Fruit fly (Drosophila melanogaster) whole organism, embryonic: ENCODE results near the gene CG5254.

ENCODE experiments used
- Abd-B ChIP-seq: fragments of 200-800 bp; sonication (Bioruptor generic); optimal IDR thresholded peaks from 2 replicates; lab custom pipeline; 2018; ENCODE audit warnings: missing biosample characterization, mild to moderate bottlenecking, missing genetic modification characterization, moderate library complexity
- Asciz ChIP-seq: fragments of 200-800 bp; sonication (Bioruptor generic); optimal IDR thresholded peaks from 2 replicates; lab custom pipeline; 2017; ENCODE audit warnings: missing biosample characterization, mild to moderate bottlenecking, missing genetic modification characterization, missing genetic modification reagents
- B-H2 ChIP-seq: fragments of 200-800 bp; sonication (Bioruptor generic); optimal IDR thresholded peaks from 2 replicates; lab custom pipeline; 2018; ENCODE audit warnings: missing biosample characterization, mild to moderate bottlenecking, missing genetic modification characterization
- BtbVII ChIP-seq: fragments of 200-800 bp; sonication (Bioruptor generic); optimal IDR thresholded peaks from 3 replicates; lab custom pipeline; 2017; ENCODE audit warnings: missing biosample characterization, mild to moderate bottlenecking, missing genetic modification characterization
- CG1233 ChIP-seq: fragments of 200-800 bp; sonication (Bioruptor generic); optimal IDR thresholded peaks from 4 replicates; lab custom pipeline; 2018; ENCODE audit warnings: missing biosample characterization, mild to moderate bottlenecking, missing genetic modification characterization
- CG13624 ChIP-seq: fragments of 200-800 bp; sonication (Bioruptor generic); optimal IDR thresholded peaks from 2 replicates; lab custom pipeline; 2016; ENCODE audit warnings: missing biosample characterization, missing genetic modification characterization
- CG14667 ChIP-seq: fragments of 200-800 bp; sonication (Bioruptor generic); IDR thresholded peaks from 2 replicates; pipeline ENCODE4 v1.3.6; 2022; ENCODE audit warnings: missing biosample characterization, missing genetic modification characterization
- CG15073 ChIP-seq: fragments of 200-800 bp; sonication (Bioruptor generic); optimal IDR thresholded peaks from 2 replicates; lab custom pipeline; 2016; ENCODE audit warnings: missing biosample characterization, missing genetic modification characterization
- CG1603 ChIP-seq: fragments of 200-800 bp; sonication (Bioruptor generic); optimal IDR thresholded peaks from 2 replicates; lab custom pipeline; 2019; ENCODE audit warnings: missing biosample characterization, mild to moderate bottlenecking, missing genetic modification characterization, moderate library complexity
- CG17359 ChIP-seq: fragments of 200-800 bp; sonication (Bioruptor generic); optimal IDR thresholded peaks from 3 replicates; lab custom pipeline; 2018; ENCODE audit warnings: missing biosample characterization, mild to moderate bottlenecking, missing genetic modification characterization, moderate library complexity
- CG1792 ChIP-seq: fragments of 200-800 bp; sonication (Bioruptor generic); optimal IDR thresholded peaks from 2 replicates; lab custom pipeline; 2016; ENCODE audit warnings: missing biosample characterization, missing genetic modification characterization
- CG18262 ChIP-seq: fragments of 200-800 bp; optimal IDR thresholded peaks from 3 replicates; lab custom pipeline; 2019; ENCODE audit warnings: missing biosample characterization, mild to moderate bottlenecking, missing genetic modification characterization, moderate library complexity
- CG18599 ChIP-seq: fragments of 200-800 bp; sonication (Bioruptor generic); optimal IDR thresholded peaks from 3 replicates; lab custom pipeline; 2017; ENCODE audit warnings: missing biosample characterization, missing genetic modification characterization, mild to moderate bottlenecking, moderate library complexity, missing genetic modification reagents
- CG2199 ChIP-seq: fragments of 200-800 bp; sonication (Bioruptor generic); IDR thresholded peaks from 3 replicates; pipeline ENCODE4 v1.3.6; 2022; ENCODE audit warnings: missing biosample characterization, missing genetic modification characterization
- CG31441 ChIP-seq: fragments of 200-800 bp; sonication (Bioruptor generic); IDR thresholded peaks from 2 replicates; pipeline ENCODE4 v1.3.6; 2022; ENCODE audit warnings: missing biosample characterization, missing genetic modification characterization
- CG3726 ChIP-seq: fragments of 200-800 bp; sonication (Bioruptor generic); IDR thresholded peaks from 3 replicates; pipeline ENCODE4, ENCODE4 v1.3.6; 2022; ENCODE audit warnings: missing biosample characterization, missing genetic modification characterization
- CG3838 ChIP-seq: fragments of 200-800 bp; sonication (Bioruptor generic); optimal IDR thresholded peaks from 3 replicates; lab custom pipeline; 2016; ENCODE audit warnings: missing biosample characterization, missing genetic modification characterization
- CG4360 ChIP-seq: fragments of 200-800 bp; sonication (Bioruptor generic); IDR thresholded peaks from 2 replicates; pipeline ENCODE4 v1.3.6; 2022; ENCODE audit warnings: missing biosample characterization, missing genetic modification characterization
- CG6654 ChIP-seq: fragments of 200-800 bp; sonication (Bioruptor generic); optimal IDR thresholded peaks from 2 replicates; lab custom pipeline; 2017; ENCODE audit warnings: missing biosample characterization, mild to moderate bottlenecking, missing genetic modification characterization
- CG8290 ChIP-seq, 3 experiments: fragments of 200-800 bp; sonication (Bioruptor generic); optimal IDR thresholded peaks; 2 replicates each; lab custom pipeline; 2016 to 2019; ENCODE audit warnings: missing biosample characterization in 3 of 3, missing genetic modification characterization in 3 of 3, mild to moderate bottlenecking in 2 of 3, moderate library complexity in 1 of 3
- CG8388 ChIP-seq: fragments of 200-800 bp; sonication (Bioruptor generic); optimal IDR thresholded peaks from 2 replicates; lab custom pipeline; 2019; ENCODE audit warnings: missing biosample characterization, mild to moderate bottlenecking, missing genetic modification characterization, moderate library complexity
- CG8924 ChIP-seq: fragments of 200-800 bp; optimal IDR thresholded peaks from 3 replicates; lab custom pipeline; 2019; ENCODE audit warnings: missing biosample characterization, mild to moderate bottlenecking, missing genetic modification characterization, moderate library complexity
- CG9609 ChIP-seq: fragments of 200-800 bp; sonication (Bioruptor generic); optimal IDR thresholded peaks from 3 replicates; lab custom pipeline; 2016; ENCODE audit warnings: missing biosample characterization, missing genetic modification characterization
- Camta ChIP-seq: fragments of 200-800 bp; sonication (Bioruptor generic); optimal IDR thresholded peaks from 2 replicates; lab custom pipeline; 2016; ENCODE audit warnings: missing biosample characterization, missing genetic modification characterization
- Dll ChIP-seq: fragments of 200-800 bp; sonication (Bioruptor generic); IDR thresholded peaks from 4 replicates; pipeline ENCODE4 v1.3.6; 2022; ENCODE audit warnings: missing biosample characterization, missing genetic modification characterization; ENCODE audit not compliant: partially characterized antibody
- Fer2 ChIP-seq: fragments of 200-800 bp; sonication (Bioruptor generic); optimal IDR thresholded peaks from 2 replicates; lab custom pipeline; 2018; ENCODE audit warnings: missing biosample characterization, mild to moderate bottlenecking, missing genetic modification characterization, moderate library complexity
- Hr51 ChIP-seq, 2 experiments: fragments of 200-800 bp; sonication (Bioruptor generic); optimal IDR thresholded peaks; 2 replicates in 1 of 2; 3 replicates in 1 of 2; lab custom pipeline; 2016 to 2018; ENCODE audit warnings: missing biosample characterization in 2 of 2, missing genetic modification characterization in 2 of 2, mild to moderate bottlenecking in 1 of 2, moderate library complexity in 1 of 2
- MBD-R2 ChIP-seq: fragments of 200-800 bp; sonication (Bioruptor generic); IDR thresholded peaks from 2 replicates; pipeline ENCODE4 v1.3.6; 2022; ENCODE audit warnings: missing biosample characterization, missing genetic modification characterization
- PHDP ChIP-seq: fragments of 200-800 bp; sonication (Bioruptor generic); optimal IDR thresholded peaks from 3 replicates; lab custom pipeline; 2018; ENCODE audit warnings: missing biosample characterization, mild to moderate bottlenecking, missing genetic modification characterization, moderate library complexity
- Ptx1 ChIP-seq: fragments of 200-800 bp; sonication (Bioruptor generic); IDR thresholded peaks from 2 replicates; pipeline ENCODE4 v1.3.6; 2022; ENCODE audit warnings: missing biosample characterization, missing genetic modification characterization
- bcd ChIP-seq: fragments of 200-800 bp; sonication (Bioruptor generic); optimal IDR thresholded peaks from 2 replicates; lab custom pipeline; 2017; ENCODE audit warnings: missing biosample characterization, mild to moderate bottlenecking, missing genetic modification characterization
- chm ChIP-seq: fragments of 200-800 bp; sonication (Bioruptor generic); IDR thresholded peaks from 2 replicates; pipeline ENCODE4 v1.3.6; 2022; ENCODE audit warnings: missing biosample characterization, missing genetic modification characterization
- corto ChIP-seq: fragments of 200-800 bp; sonication (Bioruptor generic); optimal IDR thresholded peaks from 2 replicates; lab custom pipeline; 2016; ENCODE audit warnings: missing biosample characterization, mild to moderate bottlenecking, missing genetic modification characterization, moderate library complexity
- croc ChIP-seq: fragments of 200-800 bp; sonication (Bioruptor generic); conservative IDR thresholded peaks from 3 replicates; pipeline ENCODE4 v1.3.6; 2022; ENCODE audit warnings: missing biosample characterization, missing genetic modification characterization
- danr ChIP-seq: fragments of 200-800 bp; sonication (Bioruptor generic); IDR thresholded peaks from 2 replicates; pipeline ENCODE4 v1.3.6; 2022; ENCODE audit warnings: missing biosample characterization, missing genetic modification characterization
- dmrt11E ChIP-seq: fragments of 200-800 bp; sonication (Bioruptor generic); optimal IDR thresholded peaks from 3 replicates; lab custom pipeline; 2018; ENCODE audit warnings: missing biosample characterization, mild to moderate bottlenecking, missing genetic modification characterization, moderate library complexity
- esg ChIP-seq: fragments of 200-800 bp; sonication (Bioruptor generic); conservative IDR thresholded peaks from 2 replicates; pipeline ENCODE4 v1.3.6; 2022; ENCODE audit warnings: missing biosample characterization, missing genetic modification characterization
- gsb-n ChIP-seq: fragments of 200-800 bp; sonication (Bioruptor generic); optimal IDR thresholded peaks from 3 replicates; lab custom pipeline; 2018; ENCODE audit warnings: missing biosample characterization, mild to moderate bottlenecking, missing genetic modification characterization
- inv ChIP-seq: fragments of 200-800 bp; sonication (Bioruptor generic); IDR thresholded peaks from 2 replicates; pipeline ENCODE4 v1.3.6; 2022; ENCODE audit warnings: missing biosample characterization, missing genetic modification characterization; ENCODE audit not compliant: partially characterized antibody
- odd ChIP-seq: fragments of 200-800 bp; sonication (Bioruptor generic); optimal IDR thresholded peaks from 2 replicates; lab custom pipeline; 2017; ENCODE audit warnings: missing biosample characterization, mild to moderate bottlenecking, missing genetic modification characterization
- org-1 ChIP-seq: fragments of 200-800 bp; sonication (Bioruptor generic); optimal IDR thresholded peaks from 2 replicates; lab custom pipeline; 2017; ENCODE audit warnings: missing biosample characterization, missing genetic modification characterization
- pb ChIP-seq: fragments of 200-800 bp; sonication (Bioruptor generic); optimal IDR thresholded peaks from 3 replicates; lab custom pipeline; 2016; ENCODE audit warnings: missing biosample characterization, missing genetic modification characterization
- peb ChIP-seq: fragments of 200-800 bp; sonication (Bioruptor generic); IDR thresholded peaks from 2 replicates; pipeline ENCODE4 v1.3.6; 2022; ENCODE audit warnings: missing biosample characterization, missing genetic modification characterization
- prd ChIP-seq, 3 experiments: fragments of >200 bp in 2 of 3; fragments of 200-800 bp in 1 of 3; sonication (Bioruptor generic) in 1 of 3; optimal IDR thresholded peaks in 2 of 3; IDR thresholded peaks in 1 of 3; 2 replicates in 2 of 3; 3 replicates in 1 of 3; pipeline versions ENCODE4 v1.3.6 to Lab custom; 2017 to 2022; ENCODE audit warnings: missing biosample characterization in 1 of 3, missing genetic modification characterization in 1 of 3
- psq ChIP-seq: fragments of 200-800 bp; sonication (Bioruptor generic); optimal IDR thresholded peaks from 2 replicates; lab custom pipeline; 2017; ENCODE audit warnings: missing biosample characterization, missing genetic modification characterization
- row ChIP-seq: fragments of 200-800 bp; sonication (Bioruptor generic); IDR thresholded peaks from 3 replicates; pipeline ENCODE4 v1.3.6; 2022; ENCODE audit warnings: missing biosample characterization, missing genetic modification characterization
- sima ChIP-seq: fragments of 200-800 bp; sonication (Bioruptor generic); optimal IDR thresholded peaks from 2 replicates; lab custom pipeline; 2016; ENCODE audit warnings: missing biosample characterization, missing genetic modification characterization
- slbo ChIP-seq: fragments of 200-800 bp; sonication (Bioruptor generic); IDR thresholded peaks from 2 replicates; pipeline ENCODE4 v1.3.6; 2022; ENCODE audit warnings: missing biosample characterization, missing genetic modification characterization
- sna ChIP-seq: fragments of 200-800 bp; sonication (Bioruptor generic); IDR thresholded peaks from 2 replicates; pipeline ENCODE4 v1.3.6; 2022; ENCODE audit warnings: missing biosample characterization, missing genetic modification characterization; ENCODE audit not compliant: partially characterized antibody
- tio ChIP-seq: fragments of 200-800 bp; sonication (Bioruptor generic); optimal IDR thresholded peaks from 2 replicates; lab custom pipeline; 2017; ENCODE audit warnings: missing biosample characterization, missing genetic modification characterization, inconsistent platforms

Gene CG5254

dm6 chrX:711852-712251 lies 38.3 kb upstream of the CG5254 start (continued):
- TF ChIP-seq prd (optimal IDR thresholded peaks at IDR 0.05; lab: Kevin White, UChicago) (no peak), prd (GFP tag; IDR thresholded peaks at IDR 0.05; lab: Robert Waterston, UW) (peak; percentile 22; the same call in 1 of the 3 replicates), CG18599 (GFP tag; lab: Kevin White, UChicago) (no peak), CG1792 (no peak), CG1603 (tag; lab: Kevin White, UChicago) (peak; percentile 39), Fer2 (no peak), sna (GFP tag; lab: Robert Waterston, UW) (no peak), Abd-B (GFP tag; lab: Kevin White, UChicago) (no peak), corto (GFP tag; lab: Kevin White, UChicago) (peak; percentile 69), croc (no peak; the same call in 2 of the 3 replicates), chm (GFP tag; lab: Robert Waterston, UW) (no peak), tio (GFP tag; lab: Kevin White, UChicago) (no peak), CG13624 (GFP tag; lab: Kevin White, UChicago) (no peak), Hr51 (GFP tag; optimal IDR thresholded peaks at IDR 0.05; lab: Kevin White, UChicago) (no peak), CG2199 (GFP tag; lab: Robert Waterston, UW) (0 out of 3 replicates have a peak, but pooled peaks have one; percentile 15), CG9609 (GFP tag; lab: Kevin White, UChicago) (no peak), CG15073 (GFP tag; lab: Kevin White, UChicago) (no peak), CG8290 (GFP tag; optimal IDR thresholded peaks at IDR 0.05; lab: Kevin White, UChicago) (no peak), CG8290 (tag; optimal IDR thresholded peaks at IDR 0.05; lab: Kevin White, UChicago) (no peak), CG17359 (tag; lab: Kevin White, UChicago) (peak; percentile 6), Ptx1 (GFP tag; lab: Robert Waterston, UW) (peak; percentile 19; the same call in 1 of the 2 replicates), esg (GFP tag; lab: Robert Waterston, UW) (no peak), peb (GFP tag; lab: Robert Waterston, UW) (no peak), bcd (GFP tag; lab: Kevin White, UChicago) (no peak), dmrt11E (tag; lab: Kevin White, UChicago) (peak; percentile 21), pb (GFP tag; lab: Kevin White, UChicago) (no peak), Camta (GFP tag; lab: Kevin White, UChicago) (no peak), PHDP (tag; lab: Kevin White, UChicago) (peak; percentile 5), B-H2 (no peak), CG1233 (GFP tag; lab: Kevin White, UChicago) (no peak), Dll (GFP tag; lab: Robert Waterston, UW) (no peak), row (GFP tag; lab: Robert Waterston, UW) (peak; percentile 41; the same call in 2 of the 3 replicates), CG14667 (GFP tag; lab: Robert Waterston, UW) (no peak), BtbVII (GFP tag; lab: Kevin White, UChicago) (no peak), org-1 (GFP tag; lab: Kevin White, UChicago) (no peak), psq (GFP tag; lab: Kevin White, UChicago) (no peak), MBD-R2 (GFP tag; lab: Robert Waterston, UW) (no peak), CG3838 (no peak), odd (no peak), slbo (GFP tag; lab: Robert Waterston, UW) (no peak), Asciz (GFP tag; lab: Kevin White, UChicago) (no peak), CG31441 (GFP tag; lab: Robert Waterston, UW) (0 out of 2 replicates have a peak, but pooled peaks have one; percentile 12), CG6654 (no peak), CG8924 (no peak), CG8388 (GFP tag; lab: Kevin White, UChicago) (peak; percentile 1), CG4360 (GFP tag; lab: Robert Waterston, UW) (no peak), inv (no peak), gsb-n (tag; lab: Kevin White, UChicago) (peak; percentile 3), sima (GFP tag; lab: Kevin White, UChicago) (no peak), CG18262 (peak; percentile 42), danr (GFP tag; lab: Robert Waterston, UW) (no peak), CG3726 (GFP tag; lab: Robert Waterston, UW) (no peak)
